Worm (Caenorhabditis elegans): ENCODE data around the gene F43C11.6.

The F43C11.6 gene

ce11 chrII:2342004-2342479, at the start of gene F43C11.6:
F43C11.6 (plus strand) TSS chrII:2342429.
- TF ChIP-seq pha-4 (tag; optimal IDR thresholded peaks at IDR 0.05) (peak; percentile 59), nfya-1 (tag; optimal IDR thresholded peaks at IDR 0.05; ENCODE audit: insufficient read depth) (peak; percentile 51), nhr-23 (tag; optimal IDR thresholded peaks at IDR 0.05) (peak; percentile 9), elt-2 (tag; optimal IDR thresholded peaks at IDR 0.05) (peak; percentile 21), nhr-237 (tag; optimal IDR thresholded peaks at IDR 0.05) (no peak), egl-5 (tag; optimal IDR thresholded peaks at IDR 0.05) (peak; percentile 21), ceh-82 (tag; optimal IDR thresholded peaks at IDR 0.05) (no peak), nhr-67 (tag; optimal IDR thresholded peaks at IDR 0.05) (no peak), R02D3.7 (tag; optimal IDR thresholded peaks at IDR 0.05) (peak; percentile 87), jun-1 (tag; optimal IDR thresholded peaks at IDR 0.05) (no peak), lin-15B (tag; optimal IDR thresholded peaks at IDR 0.05) (peak; percentile 63), daf-12 (tag; optimal IDR thresholded peaks at IDR 0.05) (no peak), lin-39 (tag; optimal IDR thresholded peaks at IDR 0.05) (peak; percentile 37)

DNA sequence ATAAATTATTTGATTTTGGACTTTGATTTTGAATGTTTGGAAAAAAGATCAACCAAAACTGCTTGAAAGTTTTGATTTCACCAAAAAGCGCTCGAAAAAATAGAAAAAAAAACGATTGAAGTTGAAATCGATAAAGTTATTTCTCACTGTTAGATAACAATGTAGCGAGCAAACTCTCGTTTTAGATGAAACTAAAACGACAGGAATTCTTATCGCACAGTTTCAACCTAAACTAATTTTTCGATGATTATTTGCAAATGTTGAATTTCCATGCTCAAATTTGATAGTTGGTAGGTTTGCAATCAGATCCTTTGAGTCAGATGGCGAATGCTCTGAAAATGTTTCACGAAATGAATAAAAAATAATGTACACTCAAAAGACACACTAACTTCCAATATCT, 49.7 kb upstream of the F43C11.6 start:
- TF ChIP-seq R02D3.7 (tag; optimal IDR thresholded peaks at IDR 0.05) (no peak), elt-2 (tag; optimal IDR thresholded peaks at IDR 0.05) (peak; percentile 46), pqm-1 (tag; optimal IDR thresholded peaks at IDR 0.05) (peak; percentile 1)

ce11 chrII:2295817-2296315, 46.4 kb upstream of the F43C11.6 start, which contains the start of gene fbxc-25:
fbxc-25 (minus strand) TSS chrII:2296265.
- no peak for TF ChIP-seq fkh-2 (tag; optimal IDR thresholded peaks at IDR 0.05)
- TF ChIP-seq mml-1 (tag; optimal IDR thresholded peaks at IDR 0.05) = no peak
- TF ChIP-seq ZK546.5 (tag; optimal IDR thresholded peaks at IDR 0.05) = no peak
- TF ChIP-seq ztf-11 (tag; optimal IDR thresholded peaks at IDR 0.05) = no peak
- no peak for TF ChIP-seq daf-12 (tag; optimal IDR thresholded peaks at IDR 0.05)
- no peak for TF ChIP-seq ceh-28 (tag; optimal IDR thresholded peaks at IDR 0.05)
- TF ChIP-seq tbx-2 (tag; optimal IDR thresholded peaks at IDR 0.05) = no peak
- TF ChIP-seq ceh-9 (tag; optimal IDR thresholded peaks at IDR 0.05) = no peak
- no peak for TF ChIP-seq egl-27 (tag; optimal IDR thresholded peaks at IDR 0.05)
- no peak for TF ChIP-seq skn-1 (tag; optimal IDR thresholded peaks at IDR 0.05)
- TF ChIP-seq nhr-12 (tag; optimal IDR thresholded peaks at IDR 0.05) = no peak
- TF ChIP-seq pha-4 (tag; optimal IDR thresholded peaks at IDR 0.05) = no peak
- TF ChIP-seq eor-1 (tag; optimal IDR thresholded peaks at IDR 0.05) = no peak
- TF ChIP-seq fkh-10 (GFP tag; optimal IDR thresholded peaks at IDR 0.05) = no peak
- no peak for TF ChIP-seq jun-1 (tag; optimal IDR thresholded peaks at IDR 0.05)
- no peak for TF ChIP-seq unc-62 (GFP tag; optimal IDR thresholded peaks at IDR 0.05)

ce11 chrII:2298742-2299141, 43.5 kb upstream of the F43C11.6 start, which contains the start of gene B0281.4:
B0281.4 (minus strand) TSS chrII:2298842.
- TF ChIP-seq jun-1 (tag; optimal IDR thresholded peaks at IDR 0.05) = no peak
- no peak for TF ChIP-seq daf-12 (tag; optimal IDR thresholded peaks at IDR 0.05)
- TF ChIP-seq elt-1 (tag; optimal IDR thresholded peaks at IDR 0.05) = no peak
- no peak for TF ChIP-seq nhr-25 (tag; optimal IDR thresholded peaks at IDR 0.05)
- no peak for TF ChIP-seq tbx-2 (tag; optimal IDR thresholded peaks at IDR 0.05)
- no peak for TF ChIP-seq skn-1 (tag; optimal IDR thresholded peaks at IDR 0.05)
- TF ChIP-seq ama-1 (optimal IDR thresholded peaks at IDR 0.05) = no peak
- TF ChIP-seq nhr-11 (tag; optimal IDR thresholded peaks at IDR 0.05) = no peak
- TF ChIP-seq zag-1 (tag; optimal IDR thresholded peaks at IDR 0.05) = no peak
- no peak for TF ChIP-seq snpc-4 (tag; optimal IDR thresholded peaks at IDR 0.05)

- no peak for TF ChIP-seq nhr-76 (tag; optimal IDR thresholded peaks at IDR 0.05)
- TF ChIP-seq egl-27 (tag; optimal IDR thresholded peaks at IDR 0.05) = no peak
Measured at ce11 chrII:2300861-2301260, 41.4 kb upstream of the F43C11.6 start, which contains the start of gene B0281.5. B0281.5 (minus strand) TSS chrII:2300961.

ce11 chrII:2302330-2302729, 39.9 kb upstream of the F43C11.6 start, which contains the start of gene B0281.6:
B0281.6 (minus strand) TSS chrII:2302430.
- TF ChIP-seq jun-1 (tag; optimal IDR thresholded peaks at IDR 0.05) = no peak
- no peak for TF ChIP-seq egl-5 (tag; optimal IDR thresholded peaks at IDR 0.05)
